Worm (Caenorhabditis elegans) whole organism, L1 larva: ENCODE results near the gene K11H12.10.

Experiments used
- C04F5.9 ChIP-seq: sonication (generic microtip); optimal IDR thresholded peaks from 2 replicates; lab custom pipeline; 2016; ENCODE audit warnings: missing genetic modification characterization, missing compliant biosample characterization
- C34B4.2 ChIP-seq: sonication (generic microtip); optimal IDR thresholded peaks from 2 replicates; lab custom pipeline; 2017; ENCODE audit warnings: mild to moderate bottlenecking, missing genetic modification characterization, missing compliant biosample characterization
- F16B12.6 ChIP-seq: fragments of 150-350 bp; optimal IDR thresholded peaks from 2 replicates; lab custom pipeline; 2014; ENCODE audit warnings: missing biosample characterization, missing genetic modification characterization
- Y116A8C.19 ChIP-seq: sonication (generic microtip); optimal IDR thresholded peaks from 2 replicates; lab custom pipeline; 2016; ENCODE audit warnings: missing compliant biosample characterization, missing genetic modification characterization, borderline replicate concordance
- aha-1 ChIP-seq: fragments of 150-350 bp; optimal IDR thresholded peaks from 2 replicates; lab custom pipeline; 2014; ENCODE audit warnings: missing biosample characterization, missing genetic modification characterization
- aly-2 ChIP-seq: fragments of 150-350 bp; optimal IDR thresholded peaks from 2 replicates; lab custom pipeline; 2014; ENCODE audit warnings: missing biosample characterization, missing genetic modification characterization
- ama-1 ChIP-seq: fragments of 150-350 bp; optimal IDR thresholded peaks from 2 replicates; lab custom pipeline; 2014
- blmp-1 ChIP-seq: fragments of 150-350 bp; optimal IDR thresholded peaks from 2 replicates; lab custom pipeline; 2014; ENCODE audit warnings: missing biosample characterization, missing genetic modification characterization
- ceh-8 ChIP-seq: fragments of 200-800 bp; sonication (Bioruptor generic); optimal IDR thresholded peaks from 2 replicates; lab custom pipeline; 2018; ENCODE audit warnings: mild to moderate bottlenecking, missing genetic modification characterization, moderate library complexity, missing compliant biosample characterization
- ceh-82 ChIP-seq, 3 experiments: fragments of 150-350 bp in 1 of 3; sonication (generic microtip) in 2 of 3; optimal IDR thresholded peaks; 2 replicates each; lab custom pipeline; 2014 to 2017; ENCODE audit warnings: missing biosample characterization in 3 of 3, missing genetic modification characterization in 3 of 3
- dpl-1 ChIP-seq, 3 experiments: fragments of 150-350 bp in 2 of 3; sonication (generic microtip) in 1 of 3; optimal IDR thresholded peaks; 2 replicates each; lab custom pipeline; 2014 to 2017; ENCODE audit warnings: missing biosample characterization in 3 of 3, missing genetic modification characterization in 3 of 3, missing genetic modification reagents in 3 of 3
- efl-1 ChIP-seq, 4 experiments: fragments of 150-350 bp; optimal IDR thresholded peaks in 3 of 4; peaks in 1 of 4; 1 replicate in 1 of 4; 2 replicates in 3 of 4; lab custom pipeline; 2014; ENCODE audit warnings: missing biosample characterization in 2 of 4, missing genetic modification characterization in 2 of 4, missing genetic modification reagents in 2 of 4
- efl-3 ChIP-seq: fragments of 200-800 bp; sonication (Bioruptor generic); optimal IDR thresholded peaks from 2 replicates; lab custom pipeline; 2018; ENCODE audit warnings: mild to moderate bottlenecking, missing genetic modification characterization, missing compliant biosample characterization
- egl-13 ChIP-seq: sonication (generic microtip); optimal IDR thresholded peaks from 2 replicates; lab custom pipeline; 2016; ENCODE audit warnings: missing genotype, missing genetic modification reagents, missing genetic modification characterization, missing compliant biosample characterization
- elt-2 ChIP-seq: sonication (generic microtip); optimal IDR thresholded peaks from 2 replicates; lab custom pipeline; 2016; ENCODE audit warnings: missing genetic modification characterization, mild to moderate bottlenecking, inconsistent platforms, missing compliant biosample characterization, missing genetic modification reagents
- ets-5 ChIP-seq: fragments of 200-800 bp; sonication (Bioruptor generic); IDR thresholded peaks from 2 replicates; pipeline ENCODE4 v1.3.6; 2022; ENCODE audit warnings: missing genetic modification characterization, missing compliant biosample characterization
- fkh-8 ChIP-seq: sonication (generic microtip); optimal IDR thresholded peaks from 2 replicates; lab custom pipeline; 2016; ENCODE audit warnings: mild to moderate bottlenecking, missing genetic modification characterization, missing compliant biosample characterization
- fos-1 ChIP-seq: fragments of 150-350 bp; optimal IDR thresholded peaks from 2 replicates; lab custom pipeline; 2014; ENCODE audit warnings: missing biosample characterization, missing genetic modification characterization
- grh-1 ChIP-seq: fragments of 200-800 bp; sonication (Bioruptor generic); IDR thresholded peaks from 2 replicates; pipeline ENCODE4 v1.3.6; 2022; ENCODE audit warnings: missing genetic modification reagents, missing genetic modification characterization, missing compliant biosample characterization
- hlh-4 ChIP-seq: sonication (generic microtip); optimal IDR thresholded peaks from 2 replicates; lab custom pipeline; 2016; ENCODE audit warnings: mild to moderate bottlenecking, missing genetic modification characterization, missing compliant biosample characterization
- irx-1 ChIP-seq: sonication (generic microtip); optimal IDR thresholded peaks from 2 replicates; lab custom pipeline; 2016; ENCODE audit warnings: missing genetic modification characterization, missing compliant biosample characterization
- lin-13 ChIP-seq: fragments of 150-350 bp; optimal IDR thresholded peaks from 2 replicates; lab custom pipeline; 2014; ENCODE audit warnings: missing biosample characterization, missing genetic modification reagents, missing genetic modification characterization
- lin-15B ChIP-seq: fragments of 150-350 bp; sonication (generic microtip); optimal IDR thresholded peaks from 3 replicates; lab custom pipeline; 2014; ENCODE audit warnings: missing biosample characterization, missing genetic modification characterization
- lin-35 ChIP-seq, 2 experiments: fragments of 150-350 bp; optimal IDR thresholded peaks; 2 replicates each; lab custom pipeline; 2014; ENCODE audit warnings: missing biosample characterization in 2 of 2, missing genetic modification characterization in 2 of 2, missing genetic modification reagents in 2 of 2
- lin-39 ChIP-seq: fragments of 150-350 bp; optimal IDR thresholded peaks from 2 replicates; lab custom pipeline; 2014; ENCODE audit warnings: missing biosample characterization, missing genetic modification reagents, missing genetic modification characterization
- lsy-2 ChIP-seq, 2 experiments: fragments of 150-350 bp; optimal IDR thresholded peaks; 2 replicates each; lab custom pipeline; 2014; ENCODE audit warnings: missing biosample characterization in 2 of 2, missing genetic modification characterization in 2 of 2
- mdl-1 ChIP-seq, 2 experiments: fragments of 150-350 bp; optimal IDR thresholded peaks; 2 replicates each; lab custom pipeline; 2014 to 2017; ENCODE audit warnings: missing biosample characterization in 2 of 2, missing genetic modification characterization in 2 of 2, inconsistent platforms in 1 of 2
- mef-2 ChIP-seq: fragments of 150-350 bp; optimal IDR thresholded peaks from 2 replicates; lab custom pipeline; 2014; ENCODE audit warnings: missing biosample characterization, missing genetic modification characterization
- nhr-71 ChIP-seq: sonication (generic microtip); optimal IDR thresholded peaks from 2 replicates; lab custom pipeline; 2016; ENCODE audit warnings: mild to moderate bottlenecking, missing genetic modification characterization, moderate library complexity, missing compliant biosample characterization
- nhr-77 ChIP-seq: fragments of 150-350 bp; optimal IDR thresholded peaks from 2 replicates; lab custom pipeline; 2014; ENCODE audit warnings: missing biosample characterization, missing genetic modification characterization
- nhr-85 ChIP-seq: sonication (generic microtip); peaks from one replicate; lab custom pipeline; 2016; ENCODE audit warnings: missing genetic modification characterization, inconsistent platforms, missing compliant biosample characterization
- pax-3 ChIP-seq: fragments of 200-800 bp; sonication (Bioruptor generic); optimal IDR thresholded peaks from 2 replicates; lab custom pipeline; 2018; ENCODE audit warnings: mild to moderate bottlenecking, missing genetic modification characterization, moderate library complexity, missing compliant biosample characterization
- skn-1 ChIP-seq: fragments of 150-350 bp; optimal IDR thresholded peaks from 2 replicates; lab custom pipeline; 2014; ENCODE audit warnings: missing biosample characterization, missing genetic modification characterization
- snu-23 ChIP-seq: sonication (generic microtip); optimal IDR thresholded peaks from 2 replicates; lab custom pipeline; 2016; ENCODE audit warnings: missing genetic modification characterization, missing compliant biosample characterization
- sptf-1 ChIP-seq: fragments of 150-350 bp; optimal IDR thresholded peaks from 2 replicates; lab custom pipeline; 2014; ENCODE audit warnings: missing biosample characterization, missing genetic modification characterization
- tbx-2 ChIP-seq: sonication (generic microtip); optimal IDR thresholded peaks from 2 replicates; lab custom pipeline; 2016; ENCODE audit warnings: missing genetic modification characterization, missing compliant biosample characterization
- tlp-1 ChIP-seq: fragments of 150-350 bp; optimal IDR thresholded peaks from 2 replicates; lab custom pipeline; 2014; ENCODE audit warnings: missing biosample characterization, missing genetic modification characterization
- unc-30 ChIP-seq: sonication (generic microtip); optimal IDR thresholded peaks from 2 replicates; lab custom pipeline; 2017; ENCODE audit warnings: missing biosample characterization, missing genetic modification characterization
- unc-62 ChIP-seq: fragments of 150-350 bp; optimal IDR thresholded peaks from 2 replicates; lab custom pipeline; 2014; ENCODE audit warnings: missing biosample characterization, missing genetic modification reagents, missing genetic modification characterization
- unc-98 ChIP-seq: fragments of 200-800 bp; sonication (Bioruptor generic); IDR thresholded peaks from 2 replicates; pipeline ENCODE4 v1.3.6; 2022; ENCODE audit warnings: missing genetic modification characterization, missing compliant biosample characterization
- xbp-1 ChIP-seq: sonication (generic microtip); optimal IDR thresholded peaks from 2 replicates; lab custom pipeline; 2016; ENCODE audit warnings: missing genetic modification characterization, missing compliant biosample characterization
- zag-1 ChIP-seq: fragments of 150-350 bp; optimal IDR thresholded peaks from 2 replicates; lab custom pipeline; 2014; ENCODE audit warnings: missing biosample characterization, missing genetic modification characterization
- zip-4 ChIP-seq: fragments of 200-800 bp; sonication (Bioruptor generic); optimal IDR thresholded peaks from 2 replicates; lab custom pipeline; 2018; ENCODE audit warnings: mild to moderate bottlenecking, missing genetic modification characterization, moderate library complexity, missing compliant biosample characterization

K11H12.10 gene

ce11 chrIV:666991-667390 is 8.9 kb upstream of the K11H12.10 start, which contains the start of gene K11H12.6:
TSS of gene K11H12.6 (plus strand) at chrIV:667291.
- TF ChIP-seq unc-30 (tag; lab: Kevin White, UChicago) = no peak
- no peak for TF ChIP-seq ets-5 (GFP tag; lab: Robert Waterston, UW)
- TF ChIP-seq efl-3 = no peak
- TF ChIP-seq snu-23 (GFP tag; lab: Kevin White, UChicago) = no peak
- TF ChIP-seq skn-1 (tag; lab: Kevin White, UChicago) = no peak
- TF ChIP-seq aly-2 = no peak

DNA sequence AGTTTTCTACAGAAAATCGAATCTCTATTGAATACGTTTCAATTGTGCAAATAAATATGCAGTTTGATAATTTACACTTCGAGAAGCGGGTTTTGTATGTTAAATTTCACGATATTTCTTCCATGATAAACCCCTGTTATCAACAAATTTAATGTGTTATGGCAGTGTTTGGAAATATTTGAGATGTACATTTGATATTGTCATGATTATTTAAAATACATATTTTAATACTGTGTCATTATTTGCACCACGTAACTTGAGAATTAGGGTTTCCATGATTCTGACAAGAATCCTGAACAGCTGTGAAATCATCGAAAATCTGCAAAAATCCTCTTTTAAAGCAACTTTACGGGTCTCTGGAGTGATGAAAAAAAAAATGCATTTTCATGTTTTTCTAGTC is 5.4 kb upstream of the K11H12.10 start, which contains the start of gene K11H12.11:
TSS of gene K11H12.11 (minus strand) at position 101 of the 400 bp plus-strand sequence.
- TF ChIP-seq aly-2 = no peak
- TF ChIP-seq tlp-1 (tag; lab: Kevin White, UChicago) = no peak
- TF ChIP-seq efl-1 (optimal IDR thresholded peaks at IDR 0.05; lab: Kevin White, UChicago) = no peak
- TF ChIP-seq efl-1 (GFP tag; optimal IDR thresholded peaks at IDR 0.05 in 1 of 2; lab: Kevin White, UChicago) = peak in 1 of 2 experiments; percentile 35
- TF ChIP-seq mef-2 (tag; lab: Kevin White, UChicago) = no peak
- no peak for TF ChIP-seq grh-1
- peak; percentile 6 for TF ChIP-seq nhr-85
- no peak for TF ChIP-seq hlh-4 (tag; lab: Kevin White, UChicago)
- no peak for TF ChIP-seq ceh-8 (GFP tag; lab: Kevin White, UChicago)
- TF ChIP-seq efl-3 = no peak
- TF ChIP-seq mdl-1 (tag; optimal IDR thresholded peaks at IDR 0.05; lab: Kevin White, UChicago) = no peak
- TF ChIP-seq irx-1 (tag; lab: Kevin White, UChicago) = no peak
- TF ChIP-seq zag-1 (tag; lab: Kevin White, UChicago) = no peak
- no peak for TF ChIP-seq lsy-2 (tag; optimal IDR thresholded peaks at IDR 0.05; lab: Kevin White, UChicago)
- TF ChIP-seq, all 84 proteins: peak for 2

DNA sequence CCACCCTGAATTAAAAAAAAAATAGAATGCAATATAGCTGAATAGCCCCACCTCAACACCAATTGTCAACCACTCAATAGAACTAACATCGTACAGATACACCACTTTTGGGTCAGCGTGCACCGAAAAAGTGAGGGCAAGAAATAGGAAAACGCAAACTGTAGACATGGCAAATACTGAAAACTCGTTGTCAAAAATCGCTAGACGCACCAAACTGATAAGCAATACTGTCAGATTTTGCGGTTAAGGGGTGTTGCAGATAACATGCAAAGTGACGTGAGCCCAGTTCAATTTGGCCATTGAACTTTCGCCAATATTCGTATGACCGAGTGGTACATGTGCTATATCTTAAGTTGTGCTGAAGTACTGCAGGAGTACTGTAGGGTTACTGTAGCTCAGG is 2.6 kb upstream of the K11H12.10 start, which contains the start of gene K11H12.3:
TSS of gene K11H12.3 (minus strand) at position 168 of the 400 bp plus-strand sequence.
- TF ChIP-seq efl-1 (optimal IDR thresholded peaks at IDR 0.05; lab: Kevin White, UChicago) (no peak), efl-1 (GFP tag; optimal IDR thresholded peaks at IDR 0.05 in 1 of 2; lab: Kevin White, UChicago) (peak in 1 of 2 experiments; percentile 29), nhr-77 (tag; lab: Kevin White, UChicago) (no peak), F16B12.6 (tag; lab: Kevin White, UChicago) (no peak), lin-35 (GFP tag; optimal IDR thresholded peaks at IDR 0.05; lab: Kevin White, UChicago) (peak in 1 of 2 experiments; percentile 4), C34B4.2 (no peak), elt-2 (peak; percentile 33), lin-15B (no peak)
- TF ChIP-seq, all 84 proteins: peak for 3

- TF ChIP-seq lin-13 (GFP tag; lab: Kevin White, UChicago) (no peak), unc-62 (GFP tag; lab: Kevin White, UChicago) (no peak), unc-98 (no peak), aha-1 (tag; lab: Kevin White, UChicago) (no peak), ama-1 (lab: Kevin White, UChicago) (no peak), unc-30 (tag; lab: Kevin White, UChicago) (no peak), zag-1 (tag; lab: Kevin White, UChicago) (no peak), lin-15B (no peak)
These were observed 405 bp downstream of the K11H12.10 start, which contains the start of gene K11H12.5 for ce11 chrIV:676280-676679. TSS of gene K11H12.5 (plus strand) at chrIV:676580.

ce11 chrIV:682726-683340 is 7.0 kb downstream of the K11H12.10 start:
- TF ChIP-seq fkh-8 (tag; lab: Kevin White, UChicago) = peak; percentile 75
- TF ChIP-seq aha-1 (tag; lab: Kevin White, UChicago) = no peak
- TF ChIP-seq xbp-1 (tag; lab: Kevin White, UChicago) = peak; percentile 22
- TF ChIP-seq Y116A8C.19 (tag; lab: Kevin White, UChicago) = no peak
- TF ChIP-seq sptf-1 (tag; lab: Kevin White, UChicago) = no peak
- peak; percentile 35 for TF ChIP-seq nhr-77 (tag; lab: Kevin White, UChicago)
- TF ChIP-seq nhr-71 (tag; lab: Kevin White, UChicago) = no peak
- peak; percentile 40 for TF ChIP-seq pax-3 (tag; lab: Kevin White, UChicago)
- no peak for TF ChIP-seq zip-4 (GFP tag; lab: Kevin White, UChicago)
- TF ChIP-seq egl-13 (tag; lab: Kevin White, UChicago) = peak; percentile 46
- peak in 2 of 3 experiments; percentile 34 to 63 for TF ChIP-seq dpl-1 (GFP tag; optimal IDR thresholded peaks at IDR 0.05; lab: Kevin White, UChicago)
- no peak for TF ChIP-seq efl-3
- TF ChIP-seq lin-13 (GFP tag; lab: Kevin White, UChicago) = no peak
- TF ChIP-seq tbx-2 = peak; percentile 46
- peak; percentile 98 for TF ChIP-seq blmp-1 (tag; lab: Kevin White, UChicago)
- TF ChIP-seq irx-1 (tag; lab: Kevin White, UChicago) = peak; percentile 17
- TF ChIP-seq lin-39 = no peak
- 0 out of 2 replicates have a peak, but pooled peaks have one; percentile 31 for TF ChIP-seq grh-1
- TF ChIP-seq C04F5.9 = peak; percentile 42
- peak; percentile 28 for TF ChIP-seq fos-1 (tag; lab: Kevin White, UChicago)
- peak; percentile 17 to 57 (median 54) for TF ChIP-seq ceh-82 (tag; optimal IDR thresholded peaks at IDR 0.05; lab: Kevin White, UChicago)
